Worm (Caenorhabditis elegans) whole organism, midembryonic: ENCODE results near the gene cdk-11.1.

Source experiments
- T22C8.4 ChIP-seq: fragments of 200-800 bp; sonication (Bioruptor generic); IDR thresholded peaks from 2 replicates; pipeline ENCODE4 v1.3.6; 2022; ENCODE audit warnings: missing genetic modification characterization, missing compliant biosample characterization
- cog-1 ChIP-seq: sonication (generic microtip); optimal IDR thresholded peaks from 2 replicates; lab custom pipeline; 2016; ENCODE audit warnings: missing genetic modification characterization, missing compliant biosample characterization
- flt-1 ChIP-seq: fragments of 200-800 bp; sonication (Bioruptor generic); IDR thresholded peaks from 2 replicates; pipeline ENCODE4 v1.3.6; 2022; ENCODE audit warnings: missing genetic modification characterization, missing compliant biosample characterization
- klf-2 ChIP-seq: fragments of 200-800 bp; sonication (Bioruptor generic); conservative IDR thresholded peaks from 2 replicates; pipeline ENCODE4 v1.3.6; 2022; ENCODE audit warnings: missing genetic modification reagents, missing genetic modification characterization, missing compliant biosample characterization
- med-1 ChIP-seq: sonication (generic microtip); optimal IDR thresholded peaks from 2 replicates; lab custom pipeline; 2017; ENCODE audit warnings: missing genetic modification characterization, mild to moderate bottlenecking, missing compliant biosample characterization, antibody characterized with exemption, missing genetic modification reagents; ENCODE audit not compliant: insufficient read depth
- ref-1 ChIP-seq: fragments of 200-800 bp; sonication (Bioruptor generic); conservative IDR thresholded peaks from 2 replicates; pipeline ENCODE4 v1.3.6; 2022; ENCODE audit warnings: missing genetic modification reagents, missing genetic modification characterization, missing compliant biosample characterization
- tab-1 ChIP-seq: fragments of 200-800 bp; sonication (Bioruptor generic); IDR thresholded peaks from 2 replicates; pipeline ENCODE4 v1.3.6; 2022; ENCODE audit warnings: missing genetic modification characterization, missing compliant biosample characterization
- ztf-23 ChIP-seq: fragments of 200-800 bp; sonication (Bioruptor generic); IDR thresholded peaks from 2 replicates; pipeline ENCODE4 v1.3.6; 2022; ENCODE audit warnings: missing genetic modification reagents, missing genetic modification characterization, missing compliant biosample characterization
- ztf-29 ChIP-seq: fragments of 200-800 bp; sonication (Bioruptor generic); IDR thresholded peaks from 2 replicates; pipeline ENCODE4 v1.3.6; 2022; ENCODE audit warnings: missing genetic modification reagents, missing genetic modification characterization, missing compliant biosample characterization

The cdk-11.1 gene

DNA sequence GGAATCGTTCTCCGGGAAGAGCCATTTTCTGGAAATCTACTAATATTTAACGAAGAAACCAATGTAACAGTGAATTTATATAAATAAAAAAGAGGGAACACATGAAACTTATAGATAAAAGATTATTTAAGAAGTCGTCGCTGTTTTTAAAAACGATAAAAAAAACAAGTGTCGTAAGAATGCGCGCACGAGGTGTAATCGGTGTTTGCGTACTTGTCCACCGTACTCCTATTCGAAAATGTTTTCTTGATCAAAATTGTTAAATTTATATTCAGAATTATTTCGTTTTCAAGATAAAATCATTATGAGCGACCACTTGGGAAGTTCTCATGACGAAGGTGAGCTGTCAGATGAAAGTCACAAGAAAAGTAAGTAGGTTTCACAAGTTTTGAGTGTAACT, at the start of gene cdk-11.1, which contains the start of gene moa-2:
TSS of gene cdk-11.1 (plus strand) at position 227 of the 400 bp plus-strand sequence.
TSS of gene moa-2 (minus strand) at position 25 of the 400 bp plus-strand sequence.
- TF ChIP-seq ztf-29 (no peak), flt-1 (GFP tag; lab: Robert Waterston, UW) (no peak), T22C8.4 (GFP tag; lab: Robert Waterston, UW) (no peak), ref-1 (no peak), cog-1 (tag; lab: Kevin White, UChicago) (no peak), klf-2 (no peak), med-1 (GFP tag; lab: Kevin White, UChicago) (no peak), tab-1 (GFP tag; lab: Robert Waterston, UW) (no peak), ztf-23 (GFP tag; lab: Robert Waterston, UW) (no peak)

DNA sequence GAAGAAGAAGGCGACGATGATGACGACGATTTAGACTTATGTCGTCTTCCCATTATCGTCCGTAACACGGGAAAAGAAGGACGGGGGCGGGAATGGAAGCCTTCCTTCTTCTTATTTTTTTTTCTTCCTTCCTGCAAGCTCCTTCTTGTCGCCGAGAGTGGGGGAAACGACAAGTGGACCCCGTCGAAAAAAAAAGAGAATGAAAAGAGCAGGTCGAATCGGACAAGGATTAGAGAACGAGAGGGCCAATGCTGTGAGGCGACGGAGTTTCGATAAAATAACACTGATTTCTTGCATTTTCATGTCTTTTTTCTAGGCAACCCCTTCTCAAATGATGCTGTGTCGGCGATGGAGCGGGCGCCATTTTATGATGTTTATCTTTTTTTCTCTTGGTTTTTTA, 47.9 kb upstream of the cdk-11.1 start, which contains the start of gene pde-4:
TSS of gene pde-4 (minus strand) at position 76 of the 400 bp plus-strand sequence.
- TF ChIP-seq ztf-23 (GFP tag; lab: Robert Waterston, UW), result no peak
- TF ChIP-seq klf-2, result no peak
- no peak for TF ChIP-seq tab-1 (GFP tag; lab: Robert Waterston, UW)
- no peak for TF ChIP-seq med-1 (GFP tag; lab: Kevin White, UChicago)
- no peak for TF ChIP-seq ztf-29
- TF ChIP-seq cog-1 (tag; lab: Kevin White, UChicago), result no peak
- no peak for TF ChIP-seq T22C8.4 (GFP tag; lab: Robert Waterston, UW)
- no peak for TF ChIP-seq flt-1 (GFP tag; lab: Robert Waterston, UW)
- no peak for TF ChIP-seq ref-1

DNA sequence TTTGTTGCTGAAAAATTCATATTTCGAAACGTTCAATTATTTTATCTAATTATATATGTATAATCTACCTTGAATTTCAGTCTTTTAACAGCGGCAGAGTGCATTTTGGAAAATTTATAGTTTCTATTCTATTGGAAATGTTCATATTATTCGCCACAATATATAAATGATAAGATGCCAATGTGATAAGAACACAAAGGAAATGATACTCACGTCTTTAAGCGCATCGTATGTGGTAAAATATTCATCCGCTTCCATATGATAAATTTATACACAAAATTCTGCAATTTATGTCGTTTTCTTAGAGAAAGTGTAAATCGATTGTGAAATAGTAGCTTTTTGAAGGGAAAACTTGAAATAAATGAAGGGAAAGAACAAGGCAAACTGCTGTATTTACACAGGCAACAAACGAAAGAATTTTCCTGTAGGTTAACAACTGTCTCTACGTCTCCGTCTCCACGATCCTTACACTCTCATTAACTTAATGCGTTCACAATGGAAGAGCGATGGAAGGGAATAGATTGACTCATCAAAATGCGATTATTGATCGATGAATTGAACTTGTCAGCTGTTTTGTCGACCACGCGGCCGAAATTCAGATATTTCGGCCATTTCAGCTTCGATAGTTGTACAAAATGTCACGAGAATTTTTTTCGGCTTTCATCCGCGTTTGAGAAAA, 36.9 kb upstream of the cdk-11.1 start, which contains the start of gene alfa-1:
TSS of gene alfa-1 (minus strand) at position 515 of the 679 bp plus-strand sequence.
- TF ChIP-seq ztf-23 (GFP tag; lab: Robert Waterston, UW) (no peak), ztf-29 (no peak), klf-2 (no peak), tab-1 (GFP tag; lab: Robert Waterston, UW) (no peak), flt-1 (GFP tag; lab: Robert Waterston, UW) (no peak)

DNA sequence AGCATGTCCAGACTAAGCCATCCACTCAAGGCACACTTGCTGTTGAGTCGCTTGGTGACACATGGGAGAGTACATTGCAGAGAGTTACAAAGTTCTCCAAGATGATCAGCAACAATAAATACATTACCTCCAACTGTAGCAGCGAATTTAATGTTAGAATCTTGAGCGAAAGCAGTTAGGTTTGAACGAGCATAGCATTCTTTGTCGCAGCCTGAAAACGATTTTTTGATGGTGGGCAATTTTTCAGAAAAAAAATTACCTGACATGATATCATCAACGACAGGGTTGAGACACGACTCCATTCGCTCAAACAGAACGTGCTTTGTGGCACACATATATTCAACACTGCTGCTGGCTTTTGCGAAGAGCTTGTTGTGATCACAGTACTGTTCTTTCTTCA, 36.0 kb upstream of the cdk-11.1 start:
- TF ChIP-seq med-1 (GFP tag; lab: Kevin White, UChicago), result no peak
- no peak for TF ChIP-seq ztf-23 (GFP tag; lab: Robert Waterston, UW)

DNA sequence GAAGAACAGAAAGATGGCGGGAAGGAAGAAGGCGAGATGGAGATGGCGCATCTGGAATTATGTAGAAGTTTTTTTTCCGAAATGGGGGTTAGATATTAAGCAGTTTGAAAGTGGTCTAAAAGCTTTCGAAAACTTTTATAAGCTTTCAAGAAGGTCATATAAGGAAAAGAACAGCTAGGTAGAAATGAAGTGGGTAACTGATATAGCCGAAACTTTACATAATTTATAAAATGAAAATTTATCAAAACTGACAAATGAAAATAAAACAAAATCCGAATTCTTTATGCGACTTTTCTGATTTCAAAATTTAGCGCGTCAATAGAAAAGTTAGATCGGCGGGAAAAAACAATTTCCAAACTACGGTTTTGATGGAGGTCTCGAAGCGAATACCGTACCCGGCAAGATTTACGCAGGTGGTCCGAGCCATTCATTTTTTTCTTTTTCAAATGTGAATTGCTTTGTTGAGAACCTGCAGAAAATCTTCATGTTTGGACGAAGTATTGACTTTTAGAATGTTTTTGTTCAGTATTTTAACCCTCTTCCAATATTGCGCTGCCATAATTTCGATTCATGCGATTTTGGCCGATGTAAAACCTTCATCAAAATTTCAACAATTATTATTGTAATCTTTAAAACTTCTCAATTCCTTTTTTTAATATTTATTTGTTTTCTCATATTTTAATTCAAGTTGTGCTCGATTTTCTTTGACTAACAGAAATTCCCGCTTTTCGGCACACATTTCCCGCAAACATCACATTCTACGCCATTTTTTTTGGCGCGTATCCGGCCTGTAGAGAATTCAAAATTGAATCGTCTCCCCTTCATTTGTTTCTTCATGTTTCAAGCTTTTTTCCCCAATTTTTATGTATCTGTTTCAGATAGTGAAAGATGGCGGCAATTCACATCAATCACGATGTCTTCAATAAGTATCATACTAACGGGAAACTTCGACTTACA, 35.1 kb upstream of the cdk-11.1 start, which contains the start of the genes F18A1.7 and rpa-1:
TSS of gene F18A1.7 (minus strand) at position 51 of the 957 bp plus-strand sequence.
TSS of gene rpa-1 (plus strand) at position 879 of the 957 bp plus-strand sequence.
- TF ChIP-seq med-1 (GFP tag; lab: Kevin White, UChicago) (no peak), ztf-23 (GFP tag; lab: Robert Waterston, UW) (0 out of 2 replicates have a peak, but pooled peaks have one; percentile 9)

- TF ChIP-seq tab-1 (GFP tag; lab: Robert Waterston, UW) (no peak), ztf-23 (GFP tag; lab: Robert Waterston, UW) (no peak), ztf-29 (no peak), T22C8.4 (GFP tag; lab: Robert Waterston, UW) (no peak), cog-1 (tag; lab: Kevin White, UChicago) (no peak), ref-1 (no peak), klf-2 (no peak), med-1 (GFP tag; lab: Kevin White, UChicago) (no peak), flt-1 (GFP tag; lab: Robert Waterston, UW) (no peak)
These were observed 32.7 kb upstream of the cdk-11.1 start for ce11 chrII:7666338-7666737.

DNA sequence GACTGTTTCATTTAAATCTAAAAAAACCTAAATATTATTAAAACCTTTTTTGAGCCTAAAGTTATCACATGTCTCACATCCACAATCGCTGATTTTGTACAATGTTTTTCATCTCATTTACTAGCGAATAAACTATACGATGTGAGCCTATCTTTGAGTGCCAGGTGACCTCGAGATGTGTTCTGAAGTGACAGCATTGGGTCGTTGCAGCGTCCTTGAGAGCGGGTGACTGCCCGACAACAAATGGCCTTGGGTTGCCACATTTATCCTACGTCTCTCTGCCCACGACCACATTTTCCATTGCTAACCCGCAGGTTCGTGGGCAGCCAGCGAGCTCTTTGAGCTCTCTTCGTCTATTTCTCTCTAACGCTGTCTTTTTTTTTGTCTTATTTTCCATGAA, 32.1 kb upstream of the cdk-11.1 start, which contains the start of gene lir-2:
TSS of gene lir-2 (plus strand) at position 301 of the 400 bp plus-strand sequence.
- TF ChIP-seq T22C8.4 (GFP tag; lab: Robert Waterston, UW) (no peak), ztf-29 (no peak)

ce11 chrII:7669409-7669808, 29.6 kb upstream of the cdk-11.1 start:
- peak; percentile 54; the same call in 1 of the 2 replicates for TF ChIP-seq flt-1 (GFP tag; lab: Robert Waterston, UW)
- TF ChIP-seq T22C8.4 (GFP tag; lab: Robert Waterston, UW), result no peak
- no peak for TF ChIP-seq ref-1
- no peak for TF ChIP-seq med-1 (GFP tag; lab: Kevin White, UChicago)
- TF ChIP-seq tab-1 (GFP tag; lab: Robert Waterston, UW), result 0 out of 2 replicates have a peak, but pooled peaks have one; percentile 46
- TF ChIP-seq ztf-23 (GFP tag; lab: Robert Waterston, UW), result no peak
- no peak for TF ChIP-seq cog-1 (tag; lab: Kevin White, UChicago)
- TF ChIP-seq ztf-29, result no peak
- TF ChIP-seq klf-2, result no peak

DNA sequence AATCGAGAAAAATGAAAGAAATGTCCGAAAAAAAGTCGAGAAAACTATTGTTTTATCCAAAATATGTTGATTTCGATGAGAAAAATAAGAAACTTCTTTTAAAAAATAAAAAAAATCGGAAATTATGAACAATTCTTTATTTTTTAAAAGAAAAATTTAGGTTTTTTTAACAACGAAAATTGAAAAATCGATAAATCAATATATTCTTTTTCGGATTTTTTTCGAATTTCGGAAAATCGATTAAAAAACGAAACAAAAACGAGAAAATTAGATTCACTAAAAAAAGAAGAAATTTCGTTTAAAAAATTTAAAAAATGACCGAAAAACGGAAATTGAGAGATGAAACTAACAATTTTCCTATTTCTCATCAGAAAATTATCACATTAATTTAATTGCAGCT, 29.0 kb upstream of the cdk-11.1 start:
- no peak for TF ChIP-seq med-1 (GFP tag; lab: Kevin White, UChicago)
- no peak for TF ChIP-seq ztf-23 (GFP tag; lab: Robert Waterston, UW)
- TF ChIP-seq ref-1, result no peak
- TF ChIP-seq T22C8.4 (GFP tag; lab: Robert Waterston, UW), result no peak
- TF ChIP-seq ztf-29, result no peak
- no peak for TF ChIP-seq klf-2
- no peak for TF ChIP-seq flt-1 (GFP tag; lab: Robert Waterston, UW)
- no peak for TF ChIP-seq cog-1 (tag; lab: Kevin White, UChicago)
- TF ChIP-seq tab-1 (GFP tag; lab: Robert Waterston, UW), result no peak
